Fruit fly (Drosophila melanogaster): ENCODE results near the gene Mst87F.

Mst87F gene

dm6 chr3R:13779241-13779683 is 48.5 kb downstream of the Mst87F start, which contains the start of the genes CG42375 and CG9288 (continued):
- TF ChIP-seq tll (GFP tag; optimal IDR thresholded peaks at IDR 0.05) (no peak), Ptx1 (GFP tag; IDR thresholded peaks at IDR 0.05) (peak; percentile 72), org-1 (GFP tag; optimal IDR thresholded peaks at IDR 0.05) (no peak), CG17912 (GFP tag; optimal IDR thresholded peaks at IDR 0.05) (no peak), az2 (GFP tag; optimal IDR thresholded peaks at IDR 0.05) (peak; percentile 19), MESR4 (GFP tag; optimal IDR thresholded peaks at IDR 0.05) (peak; percentile 23), Hr51 (GFP tag; optimal IDR thresholded peaks at IDR 0.05) (no peak), Trl (optimal IDR thresholded peaks at IDR 0.05) (no peak), Trl (GFP tag; optimal IDR thresholded peaks at IDR 0.05) (peak; percentile 62), lola (GFP tag; optimal IDR thresholded peaks at IDR 0.05) (peak in 1 of 3 experiments; percentile 22), abd-A (tag; optimal IDR thresholded peaks at IDR 0.05) (no peak), CG2712 (tag; optimal IDR thresholded peaks at IDR 0.05) (peak; percentile 80), CG12104 (GFP tag; optimal IDR thresholded peaks at IDR 0.05) (peak; percentile 45), Sox102F (GFP tag; optimal IDR thresholded peaks at IDR 0.05) (peak; percentile 19), CG4424 (GFP tag; optimal IDR thresholded peaks at IDR 0.05) (peak; percentile 69), slp2 (GFP tag; optimal IDR thresholded peaks at IDR 0.05) (no peak), zf30C (GFP tag; optimal IDR thresholded peaks at IDR 0.05) (peak; percentile 81), CG3407 (GFP tag; optimal IDR thresholded peaks at IDR 0.05) (peak; percentile 1), CG10565 (GFP tag; optimal IDR thresholded peaks at IDR 0.05) (peak; percentile 30), CG15514 (GFP tag; optimal IDR thresholded peaks at IDR 0.05) (peak; percentile 55), Nf-YA (GFP tag; IDR thresholded peaks at IDR 0.05) (0 out of 2 replicates have a peak, but pooled peaks have one; percentile 52), BtbVII (GFP tag; optimal IDR thresholded peaks at IDR 0.05) (peak; percentile 61), CG6175 (GFP tag; IDR thresholded peaks at IDR 0.05) (no peak), CG17568 (GFP tag; optimal IDR thresholded peaks at IDR 0.05) (no peak), lmd (GFP tag; IDR thresholded peaks at IDR 0.05) (peak; percentile 78), crol (GFP tag; IDR thresholded peaks at IDR 0.05) (no peak), CG14441 (GFP tag; IDR thresholded peaks at IDR 0.05) (peak; percentile 70), ato (GFP tag; IDR thresholded peaks at IDR 0.05; ENCODE audit: partially characterized antibody) (no peak), Meics (GFP tag; optimal IDR thresholded peaks at IDR 0.05) (peak; percentile 65), zfh2 (GFP tag; optimal IDR thresholded peaks at IDR 0.05) (peak; percentile 5), Oli (tag; optimal IDR thresholded peaks at IDR 0.05) (no peak), pb (GFP tag; optimal IDR thresholded peaks at IDR 0.05) (peak; percentile 28), sim (GFP tag; IDR thresholded peaks at IDR 0.05) (no peak), tgo (GFP tag; IDR thresholded peaks at IDR 0.05) (peak; percentile 75), nom (GFP tag; optimal IDR thresholded peaks at IDR 0.05) (no peak), CG11695 (GFP tag; IDR thresholded peaks at IDR 0.05) (peak; percentile 56; the same call in 2 of the 3 replicates), tin (GFP tag; optimal IDR thresholded peaks at IDR 0.05) (peak; percentile 79), CG13624 (GFP tag; optimal IDR thresholded peaks at IDR 0.05) (peak; percentile 82), Awh (GFP tag; IDR thresholded peaks at IDR 0.05) (peak; percentile 60; the same call in 1 of the 2 replicates), CG2875 (GFP tag; optimal IDR thresholded peaks at IDR 0.05) (no peak), maf-S (GFP tag; optimal IDR thresholded peaks at IDR 0.05) (peak; percentile 40), gce (GFP tag; IDR thresholded peaks at IDR 0.05) (0 out of 3 replicates have a peak, but pooled peaks have one; percentile 38), Ada2b (GFP tag; IDR thresholded peaks at IDR 0.05) (peak; percentile 74), E2f1 (GFP tag; IDR thresholded peaks at IDR 0.05) (peak; percentile 84), CG8765 (GFP tag; IDR thresholded peaks at IDR 0.05) (no peak), CG30431 (GFP tag; optimal IDR thresholded peaks at IDR 0.05) (no peak), emc (GFP tag; optimal IDR thresholded peaks at IDR 0.05) (peak; percentile 21), onecut (GFP tag; IDR thresholded peaks at IDR 0.05) (peak; percentile 39; the same call in 1 of the 2 replicates), CG4854 (GFP tag; optimal IDR thresholded peaks at IDR 0.05) (peak; percentile 66), BEAF-32 (GFP tag; optimal IDR thresholded peaks at IDR 0.05) (no peak), CG2678 (tag; optimal IDR thresholded peaks at IDR 0.05) (peak; percentile 67)
